Worm (Caenorhabditis elegans): ENCODE data around the gene gmps-1.

ce11 chrII:10895959-10896358 lies 27.4 kb upstream of the gmps-1 start:
- TF ChIP-seq lin-39 (tag; optimal IDR thresholded peaks at IDR 0.05) (no peak), nhr-41 (GFP tag; IDR thresholded peaks at IDR 0.05) (no peak), unc-130 (GFP tag; optimal IDR thresholded peaks at IDR 0.05) (no peak), nhr-77 (tag; optimal IDR thresholded peaks at IDR 0.05) (no peak), unc-39 (tag; optimal IDR thresholded peaks at IDR 0.05) (no peak), skn-1 (tag; optimal IDR thresholded peaks at IDR 0.05) (no peak)
